Fruit fly (Drosophila melanogaster): ENCODE data around the gene Ipp.

The Ipp gene

DNA sequence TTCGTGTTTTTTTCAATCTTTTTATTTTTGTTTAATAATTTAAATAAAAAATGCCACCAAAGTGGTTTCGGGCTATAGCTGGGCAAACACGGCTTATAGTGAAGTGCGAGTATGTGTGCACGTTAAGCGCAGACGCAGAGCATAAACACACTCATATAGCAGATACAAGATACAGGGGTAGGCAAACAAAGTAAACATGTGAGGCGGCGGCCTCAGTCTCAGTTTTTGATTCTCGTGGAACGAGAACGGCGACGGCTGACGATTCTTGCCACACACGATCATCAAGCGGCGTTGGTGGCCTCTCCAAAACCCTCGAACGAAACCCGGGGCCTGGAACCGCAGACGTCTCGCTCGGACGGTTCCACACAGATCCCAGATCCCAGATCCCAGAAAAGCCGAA lies 31.5 kb downstream of the Ipp start:
- no peak for TF ChIP-seq CG17801 (GFP tag; optimal IDR thresholded peaks at IDR 0.05; ENCODE audit: partially characterized antibody)

DNA sequence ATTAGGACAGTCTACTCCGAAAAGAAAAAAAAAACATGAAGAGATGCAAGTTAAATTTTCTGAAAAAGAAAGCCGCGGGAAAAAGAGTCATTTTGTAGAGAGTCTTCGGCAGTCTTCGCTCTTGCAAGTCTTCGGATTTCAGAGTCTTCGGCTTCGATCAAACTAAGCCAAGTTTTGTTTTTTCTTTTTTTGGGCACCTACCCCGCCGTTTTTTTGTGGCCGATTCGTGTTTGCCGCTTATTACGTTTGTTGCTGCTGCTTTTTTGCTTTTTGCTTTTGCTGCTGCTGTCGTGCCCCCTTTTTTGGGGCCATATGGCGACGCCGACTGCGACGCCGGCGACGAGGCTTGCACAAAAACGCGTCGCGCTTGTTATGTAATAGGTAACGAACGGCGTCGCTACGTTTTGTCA lies 33.5 kb downstream of the Ipp start:
- TF ChIP-seq CG17801 (GFP tag; optimal IDR thresholded peaks at IDR 0.05; ENCODE audit: partially characterized antibody): peak; percentile 36

DNA sequence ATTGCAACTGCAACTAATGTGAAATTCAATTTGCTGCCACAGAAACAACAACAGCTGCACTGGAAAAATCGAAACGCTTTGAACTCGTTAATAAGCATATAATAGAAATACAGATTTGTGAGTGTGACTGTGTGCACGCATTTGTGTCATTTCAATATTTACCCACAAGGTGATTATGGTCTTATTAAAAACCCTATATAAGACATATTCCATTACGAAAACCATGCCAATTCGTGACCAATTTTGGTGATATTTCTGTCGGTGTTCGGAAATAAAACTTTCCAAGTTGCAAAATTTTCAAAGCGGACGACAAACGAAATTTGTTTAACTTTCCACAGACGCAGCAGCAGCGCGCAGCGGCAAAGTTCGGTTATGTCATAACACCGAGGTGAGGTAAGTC lies 36.8 kb downstream of the Ipp start:
- TF ChIP-seq CG17801 (GFP tag; optimal IDR thresholded peaks at IDR 0.05; ENCODE audit: partially characterized antibody): no peak

DNA sequence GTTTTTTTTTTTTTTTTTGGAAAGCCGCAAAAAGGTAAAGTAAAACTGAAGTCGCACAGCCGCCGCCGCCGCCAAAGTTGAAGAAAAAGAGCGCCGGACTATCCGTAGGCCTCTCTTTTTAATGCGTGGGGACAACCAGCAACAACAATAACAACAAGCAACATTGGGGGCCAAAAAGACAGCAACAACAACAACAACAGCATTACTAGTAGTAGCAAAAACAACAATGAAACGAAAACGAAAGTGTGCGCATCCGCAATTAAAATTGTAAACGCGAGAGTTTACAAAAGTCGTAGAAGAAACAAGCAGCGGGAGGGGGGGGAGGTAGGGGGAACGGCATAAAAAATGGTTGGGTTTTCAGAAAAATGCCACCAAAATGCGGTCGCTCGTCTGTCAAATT lies 37.3 kb downstream of the Ipp start:
- TF ChIP-seq CG17801 (GFP tag; optimal IDR thresholded peaks at IDR 0.05; ENCODE audit: partially characterized antibody): no peak

DNA sequence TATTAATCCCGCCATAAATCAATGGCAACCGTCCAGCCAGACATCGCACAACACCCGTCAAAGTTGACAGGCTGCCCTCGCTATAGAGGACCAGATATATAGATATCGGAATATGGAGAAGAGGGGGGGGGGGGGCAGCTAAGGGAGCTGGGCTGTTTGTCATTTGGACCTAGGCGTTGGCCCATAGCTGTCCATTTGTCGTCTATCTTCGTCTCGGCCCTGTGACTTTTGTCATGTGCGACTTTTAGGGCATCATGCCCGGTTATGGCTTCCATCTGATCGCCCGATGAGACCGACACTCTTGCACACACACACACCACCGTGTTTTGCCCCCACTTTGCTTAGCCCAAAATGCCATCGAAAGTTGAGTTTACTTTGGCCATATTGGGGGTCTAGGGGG lies 39.2 kb downstream of the Ipp start:
- no peak for TF ChIP-seq CG17801 (GFP tag; optimal IDR thresholded peaks at IDR 0.05; ENCODE audit: partially characterized antibody)

DNA sequence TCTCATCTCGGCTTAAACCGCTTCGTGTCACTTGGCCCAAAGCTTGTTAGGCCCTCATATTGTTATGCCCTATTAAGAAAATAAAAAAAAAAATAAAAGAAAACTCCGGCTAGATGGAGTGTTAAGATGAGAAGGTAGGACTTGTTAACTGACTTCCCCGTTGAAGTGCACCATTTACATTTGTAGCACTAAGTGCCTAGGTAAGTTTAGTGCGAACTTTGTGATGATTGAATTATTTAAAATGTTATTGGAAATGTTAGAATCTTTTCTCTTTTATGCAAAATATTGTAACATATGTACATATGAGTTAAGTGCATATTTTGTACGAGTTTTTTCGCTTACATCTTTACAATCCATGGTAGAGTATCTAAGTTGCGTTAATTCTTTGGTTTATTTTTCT lies 39.6 kb downstream of the Ipp start:
- no peak for TF ChIP-seq CG17801 (GFP tag; optimal IDR thresholded peaks at IDR 0.05; ENCODE audit: partially characterized antibody)

DNA sequence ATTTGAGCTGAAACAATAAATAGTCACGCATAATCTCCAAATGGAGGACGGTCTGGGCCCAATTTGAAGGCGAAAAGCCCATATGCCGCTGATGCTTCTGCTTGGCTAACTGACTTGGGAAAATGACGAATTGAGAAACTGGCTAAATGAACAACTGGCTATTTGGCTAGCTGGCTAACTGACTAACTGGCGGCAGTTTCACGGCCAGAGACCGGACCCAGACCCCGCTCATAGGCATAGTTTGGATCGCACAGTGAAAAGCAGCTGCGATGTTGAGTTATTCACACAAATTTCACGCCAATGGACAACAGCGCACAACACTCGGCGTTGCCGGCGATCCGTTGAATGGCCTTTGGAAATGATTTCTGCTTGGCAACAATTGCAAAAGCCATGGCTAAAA lies 40.0 kb downstream of the Ipp start:
- no peak for TF ChIP-seq CG17801 (GFP tag; optimal IDR thresholded peaks at IDR 0.05; ENCODE audit: partially characterized antibody)

DNA sequence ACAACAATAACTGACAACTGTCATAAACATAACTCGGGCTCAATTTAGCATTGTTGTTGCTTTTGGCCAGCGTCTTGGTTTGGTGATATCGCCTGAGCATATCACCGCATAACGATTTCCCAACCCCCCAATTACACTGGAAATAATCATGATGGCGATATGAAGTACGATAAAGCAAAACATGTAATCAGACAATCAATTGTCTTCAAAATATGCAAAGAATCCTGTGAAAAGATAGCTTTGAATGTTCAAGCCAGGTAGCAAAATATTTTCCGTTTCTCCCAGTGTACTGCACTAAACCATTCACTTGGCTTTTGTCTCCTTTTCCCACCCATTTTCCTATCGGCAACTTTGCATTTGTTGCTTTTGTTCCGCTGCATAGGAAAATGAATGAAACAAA lies 40.9 kb downstream of the Ipp start:
- no peak for TF ChIP-seq CG17801 (GFP tag; optimal IDR thresholded peaks at IDR 0.05; ENCODE audit: partially characterized antibody)

DNA sequence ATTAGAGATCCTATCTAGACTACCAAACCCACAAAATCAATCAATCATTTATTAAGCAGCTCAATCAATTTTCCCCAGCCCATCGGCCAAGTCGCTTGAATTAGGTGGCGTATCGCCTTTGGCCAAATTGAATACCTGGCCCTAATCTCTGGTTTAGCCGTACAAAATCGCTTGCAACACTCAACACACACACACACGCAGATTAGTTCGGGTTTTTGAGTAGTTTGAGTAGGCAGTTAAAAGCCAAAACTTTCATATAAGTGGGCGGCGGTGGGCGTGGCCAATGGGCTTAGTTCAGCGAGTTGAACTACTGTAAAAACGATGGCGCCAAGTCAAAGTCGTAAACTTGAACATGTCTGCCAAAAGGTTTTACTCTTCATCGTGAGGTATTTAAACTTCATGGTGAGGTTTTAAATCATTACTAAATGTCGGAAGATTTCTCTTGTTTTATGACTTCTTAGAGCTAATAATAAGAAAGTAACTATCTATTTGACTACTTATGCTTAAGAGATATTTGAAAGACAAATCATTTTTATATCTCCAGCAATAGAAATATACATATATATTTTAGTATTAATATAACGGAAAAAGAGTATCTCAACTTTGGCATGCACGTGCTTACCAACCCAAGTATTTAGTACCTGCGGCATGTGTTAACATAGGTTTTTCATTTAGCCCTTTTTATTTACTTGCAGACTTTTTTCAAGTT lies 42.8 kb downstream of the Ipp start:
- no peak for TF ChIP-seq CG17801 (GFP tag; optimal IDR thresholded peaks at IDR 0.05; ENCODE audit: partially characterized antibody)

DNA sequence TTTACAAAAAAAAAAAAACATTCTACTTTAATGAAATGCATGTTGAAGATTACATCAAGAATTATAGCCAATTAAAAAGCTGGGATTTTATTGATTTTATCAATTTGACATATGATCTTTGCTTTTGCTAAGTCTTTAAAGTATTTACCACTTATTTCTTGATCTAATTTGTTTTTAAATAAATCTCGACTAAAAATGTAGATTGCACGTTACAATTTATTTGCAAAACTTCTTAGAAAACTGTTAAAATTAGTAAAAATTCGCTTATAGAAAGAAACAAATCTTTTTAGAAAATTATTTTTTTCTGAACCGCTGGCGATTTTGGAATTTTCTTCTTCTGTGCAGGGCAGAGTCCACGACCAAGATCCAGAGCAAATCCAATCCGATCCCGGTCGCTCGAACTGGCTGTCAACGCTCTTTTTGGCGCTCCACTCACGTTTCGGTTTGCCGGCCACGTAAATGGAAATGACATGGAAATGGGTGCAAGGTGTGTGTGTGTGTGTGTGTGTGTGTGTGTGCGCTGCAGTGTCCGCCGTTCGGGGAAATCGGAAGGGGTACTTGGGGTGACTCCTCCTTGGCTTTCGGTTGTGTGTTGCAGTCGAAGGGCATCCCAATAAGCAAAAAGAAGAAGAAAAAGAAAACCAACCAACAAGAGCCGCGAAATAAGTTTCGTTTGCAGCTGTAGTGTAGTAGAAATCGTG lies 43.7 kb downstream of the Ipp start:
- no peak for TF ChIP-seq CG17801 (GFP tag; optimal IDR thresholded peaks at IDR 0.05; ENCODE audit: partially characterized antibody)

DNA sequence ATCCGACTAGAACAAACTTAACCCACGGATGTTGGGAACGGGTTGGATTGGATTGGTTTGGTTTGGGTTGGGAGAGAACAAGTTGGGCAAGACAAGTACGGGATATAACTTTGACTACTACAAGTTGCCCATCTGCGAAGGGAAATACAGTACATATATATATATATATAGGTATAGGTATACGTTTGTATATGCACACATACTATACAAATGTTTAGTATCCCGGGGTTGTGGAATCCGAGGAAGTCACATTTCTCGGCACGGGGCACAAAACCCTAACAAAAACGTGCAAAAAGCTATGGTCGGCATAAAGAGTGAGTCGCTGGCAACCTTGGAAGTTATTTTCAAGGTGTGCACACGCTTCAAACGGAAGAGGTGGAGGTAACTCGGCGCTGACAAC lies 45.3 kb downstream of the Ipp start:
- no peak for TF ChIP-seq CG17801 (GFP tag; optimal IDR thresholded peaks at IDR 0.05; ENCODE audit: partially characterized antibody)

DNA sequence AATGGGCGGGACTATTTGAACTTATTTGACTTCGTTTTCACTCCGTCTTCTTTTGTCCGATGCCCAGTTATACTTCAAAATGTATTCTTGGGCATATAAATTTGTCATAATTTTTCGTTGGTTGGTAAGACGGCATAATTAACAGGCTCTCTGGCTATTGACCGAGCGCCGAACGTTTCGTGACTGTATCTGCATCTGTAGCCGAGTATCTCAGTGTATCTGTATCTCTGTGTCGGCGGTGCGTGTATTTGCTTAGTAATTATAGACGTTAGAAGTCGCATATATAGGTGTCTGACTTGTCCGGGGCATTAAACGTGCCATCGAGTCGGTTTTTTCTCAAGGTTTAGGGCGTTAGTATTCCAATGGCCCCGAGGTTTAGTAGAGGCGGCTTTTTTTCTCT lies 46.6 kb downstream of the Ipp start:
- TF ChIP-seq CG17801 (GFP tag; optimal IDR thresholded peaks at IDR 0.05; ENCODE audit: partially characterized antibody): no peak

DNA sequence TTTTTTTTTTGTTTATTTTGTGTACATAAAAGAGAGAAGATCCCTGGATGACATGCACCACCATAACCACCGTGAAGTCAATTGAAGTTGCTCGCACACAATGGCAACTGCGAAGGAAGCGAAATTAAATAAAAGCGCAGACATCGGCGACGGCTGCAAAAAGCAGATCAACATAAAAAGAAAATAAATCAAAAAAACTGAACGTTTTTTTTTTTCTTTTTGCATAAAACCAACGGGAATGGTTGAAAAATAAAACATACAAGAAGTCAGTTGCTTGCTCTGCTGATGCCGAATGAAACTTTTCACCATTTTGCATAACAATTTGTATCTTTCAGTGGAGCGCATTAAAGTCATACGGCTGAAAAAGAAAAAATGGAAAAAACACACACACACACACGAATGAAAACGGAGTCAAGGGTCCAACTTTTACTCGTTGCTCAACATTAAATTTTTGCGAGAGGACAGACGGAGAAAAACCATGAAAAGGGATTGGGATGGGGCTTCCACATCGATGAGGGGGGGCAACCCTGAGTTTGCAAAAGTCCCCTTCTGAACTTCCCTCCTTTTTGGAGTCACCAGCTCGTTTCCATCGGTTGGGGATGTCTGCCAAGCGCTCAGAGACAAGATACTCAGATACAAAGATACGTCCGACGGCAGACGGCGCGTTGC lies 47.8 kb downstream of the Ipp start:
- TF ChIP-seq CG17801 (GFP tag; optimal IDR thresholded peaks at IDR 0.05; ENCODE audit: partially characterized antibody): no peak

DNA sequence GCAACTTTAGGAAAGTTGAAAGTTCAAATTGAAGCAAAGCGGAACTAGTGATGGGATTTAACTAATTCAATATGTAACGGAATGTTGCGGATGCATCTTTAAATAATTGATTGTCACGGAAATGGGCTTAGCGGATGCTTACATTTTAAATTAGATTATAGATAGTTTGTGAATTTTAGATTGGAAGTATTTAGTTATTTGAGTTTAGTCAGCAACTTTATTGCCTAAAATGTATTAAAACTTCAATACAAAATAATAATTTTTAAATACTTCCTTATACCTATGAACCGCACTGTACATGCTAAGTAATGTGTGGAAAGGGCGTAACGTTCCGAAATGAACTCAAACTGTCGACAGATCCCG lies 48.3 kb downstream of the Ipp start:
- no peak for TF ChIP-seq CG17801 (GFP tag; optimal IDR thresholded peaks at IDR 0.05; ENCODE audit: partially characterized antibody)

DNA sequence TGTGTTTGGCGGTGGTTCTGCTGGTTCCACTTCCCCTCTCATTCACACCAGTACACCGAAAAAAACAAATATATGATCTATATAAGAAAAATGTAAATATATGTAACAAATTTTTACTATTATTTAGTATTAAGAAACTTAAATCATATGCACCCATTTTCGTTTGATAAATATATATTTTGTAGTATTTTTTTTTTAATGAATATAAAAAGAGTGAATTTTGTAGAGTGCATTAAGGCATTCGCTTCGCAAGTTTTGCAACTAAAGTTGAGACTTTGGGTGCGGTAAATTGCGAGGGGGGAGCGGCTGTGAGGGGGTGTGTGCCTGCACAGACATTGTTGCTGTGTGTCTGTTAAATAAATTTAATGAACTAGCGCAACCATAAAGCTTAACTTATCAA lies 49.0 kb downstream of the Ipp start:
- no peak for TF ChIP-seq CG17801 (GFP tag; optimal IDR thresholded peaks at IDR 0.05; ENCODE audit: partially characterized antibody)

DNA sequence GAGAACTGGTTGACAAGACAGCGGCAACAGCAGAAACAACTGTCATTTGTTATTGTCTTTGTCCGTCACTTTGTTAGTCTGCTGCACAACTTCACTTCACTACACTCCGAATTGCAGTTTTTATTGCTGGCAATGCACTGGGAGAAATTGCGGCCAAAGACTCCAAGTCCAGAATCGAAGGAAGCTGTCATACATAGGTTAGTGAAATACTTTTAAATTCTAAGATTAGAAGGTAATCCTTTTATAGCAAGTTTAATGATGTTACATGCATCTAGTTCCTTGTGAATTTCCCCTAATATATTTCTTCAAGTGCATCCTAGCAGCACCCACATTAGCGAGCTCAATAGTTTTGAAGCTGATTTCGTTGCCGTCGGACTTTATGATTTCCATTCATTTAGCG lies 50.3 kb downstream of the Ipp start:
- no peak for TF ChIP-seq CG17801 (GFP tag; optimal IDR thresholded peaks at IDR 0.05; ENCODE audit: partially characterized antibody)
